Fruit fly (Drosophila melanogaster): Measurements from ENCODE around the gene CG11436.

Gene CG11436

DNA sequence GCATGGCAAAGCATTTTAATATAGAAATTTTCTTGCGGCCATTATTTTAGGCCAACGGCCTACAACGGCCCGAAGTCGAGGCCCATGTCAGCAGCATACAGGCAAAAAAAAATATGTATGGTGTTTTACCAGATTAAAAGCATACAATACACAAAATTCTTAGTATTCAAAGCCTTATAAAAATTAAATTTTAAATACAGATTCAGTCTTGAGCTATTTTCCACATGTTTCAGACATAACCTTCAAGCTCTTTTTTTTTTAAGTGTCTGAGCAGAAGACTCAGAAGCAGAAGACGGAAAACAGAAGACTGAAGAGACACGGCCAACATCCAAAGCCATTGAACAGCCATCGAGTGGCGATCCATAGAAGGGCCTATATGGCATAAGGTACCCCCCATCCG lies 30.1 kb upstream of the CG11436 start:
- no peak for TF ChIP-seq CG1621 (tag; optimal IDR thresholded peaks at IDR 0.05)
- TF ChIP-seq fd59A (GFP tag; optimal IDR thresholded peaks at IDR 0.05) = no peak
- no peak for TF ChIP-seq Blimp-1 (GFP tag; optimal IDR thresholded peaks at IDR 0.05)
- TF ChIP-seq lz (GFP tag; optimal IDR thresholded peaks at IDR 0.05) = peak; percentile 3
- peak; percentile 54; the same call in 1 of the 3 replicates for TF ChIP-seq CG6163 (GFP tag; IDR thresholded peaks at IDR 0.05)
- TF ChIP-seq CG15336 (GFP tag; IDR thresholded peaks at IDR 0.05) = peak; percentile 23; the same call in 1 of the 2 replicates
- no peak for TF ChIP-seq CG16779 (tag; optimal IDR thresholded peaks at IDR 0.05)
- peak; percentile 14 for TF ChIP-seq achi (GFP tag; optimal IDR thresholded peaks at IDR 0.05)
- TF ChIP-seq CG6808 (GFP tag; optimal IDR thresholded peaks at IDR 0.05) = no peak
- TF ChIP-seq CG7368 (GFP tag; optimal IDR thresholded peaks at IDR 0.05) = no peak
- no peak for TF ChIP-seq acj6 (GFP tag; optimal IDR thresholded peaks at IDR 0.05)
- TF ChIP-seq topi (GFP tag; optimal IDR thresholded peaks at IDR 0.05) = peak; percentile 24
- TF ChIP-seq OdsH (GFP tag; optimal IDR thresholded peaks at IDR 0.05) = peak; percentile 4
- peak; percentile 24 for TF ChIP-seq Sox102F (GFP tag; optimal IDR thresholded peaks at IDR 0.05)
- TF ChIP-seq fkh (GFP tag; optimal IDR thresholded peaks at IDR 0.05) = no peak
- TF ChIP-seq cyc (GFP tag; optimal IDR thresholded peaks at IDR 0.05) = peak; percentile 3
- TF ChIP-seq Eip75B (GFP tag; optimal IDR thresholded peaks at IDR 0.05) = no peak
- peak; percentile 36 for TF ChIP-seq Met (GFP tag; optimal IDR thresholded peaks at IDR 0.05)
- no peak for TF ChIP-seq Lpt (GFP tag; optimal IDR thresholded peaks at IDR 0.05)
- peak; percentile 3 for TF ChIP-seq CG31627 (GFP tag; optimal IDR thresholded peaks at IDR 0.05)
- TF ChIP-seq esn (GFP tag; optimal IDR thresholded peaks at IDR 0.05) = peak; percentile 26
- TF ChIP-seq CG10631 (GFP tag; optimal IDR thresholded peaks at IDR 0.05) = peak; percentile 29
- TF ChIP-seq CG11902 (GFP tag; optimal IDR thresholded peaks at IDR 0.05) = no peak
- TF ChIP-seq CG8119 (GFP tag; IDR thresholded peaks at IDR 0.05) = 0 out of 3 replicates have a peak, but pooled peaks have one; percentile 18
- TF ChIP-seq CG4318 (GFP tag; optimal IDR thresholded peaks at IDR 0.05) = no peak
- TF ChIP-seq CG32006 (GFP tag; optimal IDR thresholded peaks at IDR 0.05) = peak; percentile 21
- TF ChIP-seq Hr39 (GFP tag; optimal IDR thresholded peaks at IDR 0.05) = no peak
- peak; percentile 58 for TF ChIP-seq Eip78C (GFP tag)
- no peak for TF ChIP-seq spab (GFP tag; optimal IDR thresholded peaks at IDR 0.05)
- TF ChIP-seq CG6854 (GFP tag; optimal IDR thresholded peaks at IDR 0.05) = no peak
- no peak for TF ChIP-seq ss (GFP tag; optimal IDR thresholded peaks at IDR 0.05)
- no peak for TF ChIP-seq salr (GFP tag; optimal IDR thresholded peaks at IDR 0.05)
- TF ChIP-seq CG3032 (tag; optimal IDR thresholded peaks at IDR 0.05) = no peak
- TF ChIP-seq CG11294 (GFP tag; IDR thresholded peaks at IDR 0.05) = no peak
- TF ChIP-seq pdm3 (GFP tag; optimal IDR thresholded peaks at IDR 0.05) = no peak
- TF ChIP-seq Hr38 (GFP tag; optimal IDR thresholded peaks at IDR 0.05) = no peak
- 0 out of 3 replicates have a peak, but pooled peaks have one; percentile 23 for TF ChIP-seq eg (GFP tag; IDR thresholded peaks at IDR 0.05)
- TF ChIP-seq svp (GFP tag) = peak; percentile 43
- no peak for TF ChIP-seq vri (GFP tag; optimal IDR thresholded peaks at IDR 0.05)
- TF ChIP-seq CG3919 (GFP tag; optimal IDR thresholded peaks at IDR 0.05) = peak; percentile 7
- TF ChIP-seq Hr4 (GFP tag; optimal IDR thresholded peaks at IDR 0.05) = no peak
- no peak for TF ChIP-seq CG6276 (GFP tag; optimal IDR thresholded peaks at IDR 0.05)

DNA sequence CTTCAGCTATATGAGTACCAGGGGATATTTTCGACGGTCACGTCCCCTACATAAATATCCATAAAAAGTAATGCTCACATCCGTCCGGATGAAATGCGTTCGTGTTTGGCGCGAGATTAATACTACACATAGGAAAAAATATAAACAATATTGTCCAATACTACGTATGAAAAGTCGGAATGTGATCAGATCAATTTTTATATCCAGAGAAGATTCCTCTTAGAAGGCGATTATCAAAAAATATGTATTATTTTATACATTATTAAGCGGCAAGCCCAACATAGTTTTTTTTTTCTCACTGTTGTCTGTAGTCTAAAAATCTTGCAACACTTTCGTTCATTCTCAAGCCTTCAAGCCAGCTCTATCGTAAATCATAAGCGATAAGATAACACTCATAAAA lies 22.3 kb upstream of the CG11436 start:
- TF ChIP-seq Blimp-1 (GFP tag; optimal IDR thresholded peaks at IDR 0.05) (no peak), CG3919 (GFP tag; optimal IDR thresholded peaks at IDR 0.05) (peak; percentile 7), dsx (GFP tag; optimal IDR thresholded peaks at IDR 0.05; ENCODE audit: poor library complexity, severe bottlenecking) (no peak), Eip78C (GFP tag) (peak; percentile 32), CG6276 (GFP tag; optimal IDR thresholded peaks at IDR 0.05) (no peak), Hr39 (GFP tag; optimal IDR thresholded peaks at IDR 0.05) (no peak), svp (GFP tag) (peak; percentile 53), spab (GFP tag; optimal IDR thresholded peaks at IDR 0.05) (no peak), CG6163 (GFP tag; IDR thresholded peaks at IDR 0.05) (0 out of 3 replicates have a peak, but pooled peaks have one; percentile 42)

All from whole organism, prepupa.